Fruit fly (Drosophila melanogaster): ENCODE results near the gene wntD.

The wntD gene

dm6 chr3R:13260114-13260673, 32.8 kb downstream of the wntD start, which contains the start of gene CG11686 (continued):
- TF ChIP-seq TFAM (GFP tag; optimal IDR thresholded peaks at IDR 0.05) (no peak), Chrac-16 (GFP tag; optimal IDR thresholded peaks at IDR 0.05) (no peak), Neu2 (GFP tag; optimal IDR thresholded peaks at IDR 0.05; ENCODE audit: borderline replicate concordance) (no peak), CG15011 (GFP tag; optimal IDR thresholded peaks at IDR 0.05) (no peak), emc (GFP tag; optimal IDR thresholded peaks at IDR 0.05) (no peak), row (GFP tag; IDR thresholded peaks at IDR 0.05) (peak; percentile 90), cg (GFP tag; optimal IDR thresholded peaks at IDR 0.05) (no peak), aop (GFP tag; IDR thresholded peaks at IDR 0.05) (no peak), ssp (GFP tag; IDR thresholded peaks at IDR 0.05) (no peak), CG10209 (GFP tag; optimal IDR thresholded peaks at IDR 0.05) (no peak), CG14050 (GFP tag; IDR thresholded peaks at IDR 0.05) (no peak), ci (GFP tag; IDR thresholded peaks at IDR 0.05) (peak; percentile 82; the same call in 2 of the 3 replicates), inv (GFP tag; IDR thresholded peaks at IDR 0.05; ENCODE audit: partially characterized antibody) (no peak), nerfin-2 (GFP tag; IDR thresholded peaks at IDR 0.05; ENCODE audit: partially characterized antibody) (no peak), E2f2 (GFP tag; IDR thresholded peaks at IDR 0.05) (peak; percentile 14; the same call in 1 of the 2 replicates), dmrt99B (tag; optimal IDR thresholded peaks at IDR 0.05) (no peak), Adf1 (GFP tag; IDR thresholded peaks at IDR 0.05) (peak; percentile 11; the same call in 1 of the 2 replicates), pb (GFP tag; optimal IDR thresholded peaks at IDR 0.05) (no peak), Taf1 (GFP tag; IDR thresholded peaks at IDR 0.05) (no peak), B-H2 (GFP tag; optimal IDR thresholded peaks at IDR 0.05) (no peak), Awh (GFP tag; IDR thresholded peaks at IDR 0.05) (no peak), CG2116 (GFP tag; optimal IDR thresholded peaks at IDR 0.05) (no peak), da (GFP tag; optimal IDR thresholded peaks at IDR 0.05) (no peak), Doc2 (GFP tag; IDR thresholded peaks at IDR 0.05) (no peak), CG31365 (tag; optimal IDR thresholded peaks at IDR 0.05) (no peak), Bgb (GFP tag; IDR thresholded peaks at IDR 0.05; ENCODE audit: partially characterized antibody) (peak; percentile 53; the same call in 1 of the 2 replicates), CG6854 (GFP tag; optimal IDR thresholded peaks at IDR 0.05) (no peak), CG4820 (GFP tag; optimal IDR thresholded peaks at IDR 0.05) (no peak), CG9437 (GFP tag; optimal IDR thresholded peaks at IDR 0.05) (no peak), CG1603 (tag; optimal IDR thresholded peaks at IDR 0.05) (peak; percentile 18), jigr1 (GFP tag; IDR thresholded peaks at IDR 0.05) (no peak), ttk (GFP tag; IDR thresholded peaks at IDR 0.05) (no peak), D19A (tag; optimal IDR thresholded peaks at IDR 0.05) (no peak), CG9932 (GFP tag; IDR thresholded peaks at IDR 0.05) (0 out of 2 replicates have a peak, but pooled peaks have one; percentile 15), Nf-YB (GFP tag; optimal IDR thresholded peaks at IDR 0.05) (no peak), MESR4 (GFP tag; optimal IDR thresholded peaks at IDR 0.05) (no peak), CG4404 (GFP tag; IDR thresholded peaks at IDR 0.05) (no peak), CG2889 (GFP tag; IDR thresholded peaks at IDR 0.05) (no peak), knrl (GFP tag; IDR thresholded peaks at IDR 0.05; ENCODE audit: partially characterized antibody) (no peak; the same call in 2 of the 3 replicates), CG31388 (GFP tag; optimal IDR thresholded peaks at IDR 0.05) (no peak), CHES-1-like (GFP tag; optimal IDR thresholded peaks at IDR 0.05) (no peak), YL-1 (GFP tag; optimal IDR thresholded peaks at IDR 0.05) (no peak), Dfd (GFP tag; optimal IDR thresholded peaks at IDR 0.05) (no peak), CG12155 (GFP tag; optimal IDR thresholded peaks at IDR 0.05) (no peak), CG14441 (GFP tag; IDR thresholded peaks at IDR 0.05) (0 out of 2 replicates have a peak, but pooled peaks have one; percentile 11), CG8944 (GFP tag; optimal IDR thresholded peaks at IDR 0.05) (no peak), abd-A (tag; optimal IDR thresholded peaks at IDR 0.05) (no peak), CG6683 (GFP tag; optimal IDR thresholded peaks at IDR 0.05) (no peak), phol (tag; optimal IDR thresholded peaks at IDR 0.05) (no peak), dm (GFP tag; optimal IDR thresholded peaks at IDR 0.05) (no peak), crp (GFP tag; optimal IDR thresholded peaks at IDR 0.05) (no peak)
